Worm (Caenorhabditis elegans): ENCODE measurements around the gene ril-2.

The ril-2 gene

DNA sequence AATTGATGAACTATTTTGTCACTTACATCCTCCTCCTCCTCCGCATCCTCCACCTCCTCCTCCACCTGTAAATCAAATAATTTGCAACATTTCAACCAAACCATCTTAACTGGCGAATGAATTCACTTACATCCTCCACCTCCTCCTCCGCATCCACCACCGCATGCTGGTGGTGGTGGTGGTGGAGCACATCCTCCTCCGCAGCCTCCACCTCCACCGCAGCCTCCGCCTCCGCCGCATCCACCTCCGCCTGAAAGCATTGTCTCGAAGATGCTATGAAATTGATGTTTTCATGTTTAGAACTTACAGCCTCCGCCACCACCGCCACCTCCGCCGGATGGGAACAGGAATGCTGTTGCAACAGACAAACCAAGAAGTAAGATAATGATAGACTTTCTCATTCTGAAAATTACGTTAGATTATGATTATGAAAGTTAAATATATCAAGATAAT, 22.4 kb downstream of the ril-2 start, which contains the start of gene grl-23:
TSS of gene grl-23 (minus strand) at position 403 of the 453 bp plus-strand sequence.
- TF ChIP-seq che-1 (tag; optimal IDR thresholded peaks at IDR 0.05), result no peak
- TF ChIP-seq tbx-2 (tag; optimal IDR thresholded peaks at IDR 0.05), result no peak
- no peak for TF ChIP-seq ceh-9 (tag; optimal IDR thresholded peaks at IDR 0.05)
- no peak for TF ChIP-seq ceh-48 (tag; optimal IDR thresholded peaks at IDR 0.05)

DNA sequence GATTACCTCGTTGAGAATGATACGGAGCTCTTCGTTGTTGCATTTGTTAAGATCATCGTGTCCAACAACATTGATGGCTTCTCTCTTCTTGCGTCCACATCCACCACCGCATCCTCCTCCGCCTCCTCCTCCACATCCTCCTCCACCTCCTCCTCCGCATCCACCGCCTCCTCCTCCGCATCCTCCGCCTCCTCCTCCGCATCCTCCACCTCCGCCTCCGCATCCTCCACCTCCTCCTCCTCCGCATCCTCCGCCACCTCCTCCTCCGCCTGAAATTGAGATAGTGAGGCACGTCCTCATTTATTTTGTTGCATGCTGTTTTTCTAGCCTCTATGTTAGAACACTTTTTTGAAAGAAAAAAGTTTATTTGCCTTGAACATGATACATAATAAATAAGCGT, 23.1 kb downstream of the ril-2 start:
- TF ChIP-seq pax-1 (tag; optimal IDR thresholded peaks at IDR 0.05) (no peak), sox-2 (GFP tag; IDR thresholded peaks at IDR 0.05) (no peak), ztf-16 (tag; optimal IDR thresholded peaks at IDR 0.05) (no peak), dmd-4 (tag; optimal IDR thresholded peaks at IDR 0.05; ENCODE audit: borderline replicate concordance) (no peak), unc-42 (tag; optimal IDR thresholded peaks at IDR 0.05) (no peak), pqm-1 (tag; optimal IDR thresholded peaks at IDR 0.05) (no peak), dve-1 (tag; optimal IDR thresholded peaks at IDR 0.05) (no peak), eyg-1 (tag; optimal IDR thresholded peaks at IDR 0.05) (no peak), ref-2 (tag; optimal IDR thresholded peaks at IDR 0.05) (no peak), ceh-14 (tag; optimal IDR thresholded peaks at IDR 0.05) (no peak), ceh-2 (tag; optimal IDR thresholded peaks at IDR 0.05) (no peak), K02D7.2 (tag; optimal IDR thresholded peaks at IDR 0.05) (no peak), lim-6 (tag; optimal IDR thresholded peaks at IDR 0.05) (no peak), tbx-2 (tag; optimal IDR thresholded peaks at IDR 0.05) (no peak)

- TF ChIP-seq ceh-22 (tag; optimal IDR thresholded peaks at IDR 0.05), result no peak
- no peak for TF ChIP-seq pha-2 (tag; optimal IDR thresholded peaks at IDR 0.05)
- TF ChIP-seq ceh-48 (tag; optimal IDR thresholded peaks at IDR 0.05), result no peak
- TF ChIP-seq sox-2 (GFP tag; IDR thresholded peaks at IDR 0.05), result no peak
- no peak for TF ChIP-seq nfya-1 (tag; optimal IDR thresholded peaks at IDR 0.05)
Observed at ce11 chrV:12570271-12570670, 28.7 kb downstream of the ril-2 start.

DNA sequence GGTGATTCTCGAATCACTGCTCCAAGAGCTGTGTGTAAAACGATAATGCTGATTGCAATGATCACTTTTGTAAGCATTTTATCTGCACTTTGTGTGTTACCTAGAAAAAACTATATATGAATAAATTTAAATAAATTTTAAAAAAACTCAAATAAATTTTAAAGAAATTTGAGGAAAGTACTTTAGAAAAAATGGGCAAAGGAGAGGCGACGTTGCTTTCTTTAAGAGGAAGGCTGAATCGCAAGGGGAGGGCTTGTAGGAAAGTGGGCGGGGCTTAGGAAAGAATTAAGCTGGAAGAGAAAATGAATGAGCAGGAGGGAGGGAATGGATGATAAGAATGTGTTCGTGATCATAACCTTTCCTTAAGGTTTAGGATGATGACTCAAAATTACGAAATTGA, 31.1 kb downstream of the ril-2 start, which contains the start of gene E02A10.4:
TSS of gene E02A10.4 (minus strand) at position 101 of the 400 bp plus-strand sequence.
- TF ChIP-seq T23F11.4 (GFP tag; optimal IDR thresholded peaks at IDR 0.05) (no peak), tbx-2 (tag; optimal IDR thresholded peaks at IDR 0.05) (no peak), odd-2 (tag; optimal IDR thresholded peaks at IDR 0.05) (no peak)

ce11 chrV:12567312-12567711, 31.6 kb downstream of the ril-2 start:
- TF ChIP-seq hlh-13 (GFP tag; optimal IDR thresholded peaks at IDR 0.05), result no peak
- no peak for TF ChIP-seq che-1 (tag; optimal IDR thresholded peaks at IDR 0.05)
- no peak for TF ChIP-seq hlh-15 (tag; optimal IDR thresholded peaks at IDR 0.05)
- no peak for TF ChIP-seq ceh-31 (tag; optimal IDR thresholded peaks at IDR 0.05)
- TF ChIP-seq tbx-7 (tag; optimal IDR thresholded peaks at IDR 0.05), result no peak
- TF ChIP-seq fkh-10 (GFP tag; optimal IDR thresholded peaks at IDR 0.05), result no peak
- TF ChIP-seq ref-2 (tag; optimal IDR thresholded peaks at IDR 0.05), result no peak
- TF ChIP-seq ceh-9 (tag; optimal IDR thresholded peaks at IDR 0.05), result no peak
- TF ChIP-seq T23F11.4 (GFP tag; optimal IDR thresholded peaks at IDR 0.05), result no peak
- TF ChIP-seq pha-2 (tag; optimal IDR thresholded peaks at IDR 0.05), result no peak

- TF ChIP-seq Y22D7AL.16 (tag; optimal IDR thresholded peaks at IDR 0.05) (no peak), C38D4.7 (GFP tag; optimal IDR thresholded peaks at IDR 0.05) (no peak), K09A11.1 (tag; optimal IDR thresholded peaks at IDR 0.05; ENCODE audit: insufficient read depth) (no peak), pqm-1 (tag; optimal IDR thresholded peaks at IDR 0.05) (no peak), unc-55 (GFP tag; optimal IDR thresholded peaks at IDR 0.05) (no peak), K02D7.2 (tag; optimal IDR thresholded peaks at IDR 0.05) (no peak), nfya-1 (tag; optimal IDR thresholded peaks at IDR 0.05) (no peak), tbx-2 (tag; optimal IDR thresholded peaks at IDR 0.05) (no peak)
Observed at ce11 chrV:12564902-12565301, 34.1 kb downstream of the ril-2 start.
